Worm (Caenorhabditis elegans) whole organism, L2 larva: ENCODE measurements around the gene F09E5.11.

Experiments
- F13H6.1 ChIP-seq: sonication (generic microtip); optimal IDR thresholded peaks from 2 replicates; lab custom pipeline; 2016; ENCODE audit warnings: missing genetic modification characterization, missing compliant biosample characterization
- R02D3.7 ChIP-seq: fragments of 150-350 bp; optimal IDR thresholded peaks from 2 replicates; lab custom pipeline; 2014; ENCODE audit warnings: missing biosample characterization, missing genetic modification characterization
- ZK546.5 ChIP-seq: sonication (generic microtip); optimal IDR thresholded peaks from 2 replicates; lab custom pipeline; 2017; ENCODE audit warnings: missing biosample characterization, missing genetic modification characterization
- alr-1 ChIP-seq: fragments of 150-350 bp; optimal IDR thresholded peaks from 2 replicates; lab custom pipeline; 2014; ENCODE audit warnings: missing biosample characterization, missing genetic modification characterization
- aly-2 ChIP-seq: fragments of 150-350 bp; optimal IDR thresholded peaks from 2 replicates; lab custom pipeline; 2014; ENCODE audit warnings: missing biosample characterization, missing genetic modification characterization
- ama-1 ChIP-seq: fragments of 150-350 bp; optimal IDR thresholded peaks from 2 replicates; lab custom pipeline; 2018; ENCODE audit warnings: inconsistent platforms
- blmp-1 ChIP-seq: sonication (generic microtip); optimal IDR thresholded peaks from 2 replicates; lab custom pipeline; 2017; ENCODE audit warnings: missing genetic modification characterization, mild to moderate bottlenecking, missing compliant biosample characterization, antibody characterized with exemption, moderate library complexity; ENCODE audit not compliant: insufficient read depth
- ceh-16 ChIP-seq: fragments of 150-350 bp; optimal IDR thresholded peaks from 2 replicates; lab custom pipeline; 2014; ENCODE audit warnings: missing biosample characterization, missing genetic modification characterization
- ceh-82 ChIP-seq: fragments of 150-350 bp; optimal IDR thresholded peaks from 2 replicates; lab custom pipeline; 2014; ENCODE audit warnings: missing biosample characterization, missing genetic modification characterization
- crh-2 ChIP-seq: sonication (generic microtip); optimal IDR thresholded peaks from 2 replicates; lab custom pipeline; 2017; ENCODE audit warnings: missing biosample characterization, missing genetic modification characterization
- dmd-4 ChIP-seq: sonication (generic microtip); optimal IDR thresholded peaks from 2 replicates; lab custom pipeline; 2017; ENCODE audit warnings: missing biosample characterization, missing genetic modification characterization
- egl-27 ChIP-seq: sonication (generic microtip); optimal IDR thresholded peaks from 3 replicates; lab custom pipeline; 2017; ENCODE audit warnings: missing biosample characterization, missing genetic modification reagents, missing genetic modification characterization
- elt-1 ChIP-seq: fragments of 150-350 bp; optimal IDR thresholded peaks from 2 replicates; lab custom pipeline; 2014; ENCODE audit warnings: missing biosample characterization, missing genetic modification characterization
- elt-3 ChIP-seq: sonication (generic microtip); optimal IDR thresholded peaks from 2 replicates; lab custom pipeline; 2017; ENCODE audit warnings: missing biosample characterization, missing genetic modification characterization
- fos-1 ChIP-seq: fragments of 150-350 bp; optimal IDR thresholded peaks from 2 replicates; lab custom pipeline; 2014; ENCODE audit warnings: missing biosample characterization, missing genetic modification characterization
- gmeb-1 ChIP-seq: fragments of 150-350 bp; optimal IDR thresholded peaks from 2 replicates; lab custom pipeline; 2014; ENCODE audit warnings: missing biosample characterization, missing genetic modification characterization
- lin-11 ChIP-seq: fragments of 150-350 bp; sonication (generic microtip); optimal IDR thresholded peaks from 2 replicates; lab custom pipeline; 2014; ENCODE audit warnings: missing biosample characterization, missing genetic modification characterization, inconsistent platforms, mixed read lengths
- lin-13 ChIP-seq: fragments of 150-350 bp; optimal IDR thresholded peaks from 2 replicates; lab custom pipeline; 2014; ENCODE audit warnings: missing biosample characterization, missing genetic modification reagents, missing genetic modification characterization
- lin-39 ChIP-seq: fragments of 150-350 bp; optimal IDR thresholded peaks from 2 replicates; lab custom pipeline; 2014; ENCODE audit warnings: missing biosample characterization, missing genetic modification reagents, missing genetic modification characterization
- mab-5 ChIP-seq: fragments of 150-350 bp; optimal IDR thresholded peaks from 2 replicates; lab custom pipeline; 2014; ENCODE audit warnings: missing biosample characterization, missing genetic modification characterization
- mbf-1 ChIP-seq: sonication (generic microtip); optimal IDR thresholded peaks from 2 replicates; lab custom pipeline; 2017; ENCODE audit warnings: missing biosample characterization, missing genetic modification characterization
- mdl-1 ChIP-seq, 2 experiments: fragments of 150-350 bp in 1 of 2; sonication (generic microtip) in 1 of 2; optimal IDR thresholded peaks; 2 replicates each; lab custom pipeline; 2017; ENCODE audit warnings: missing biosample characterization in 2 of 2, missing genetic modification characterization in 2 of 2
- nhr-10 ChIP-seq: sonication (generic microtip); optimal IDR thresholded peaks from 2 replicates; lab custom pipeline; 2017; ENCODE audit warnings: missing biosample characterization, missing genetic modification characterization
- nhr-11 ChIP-seq: fragments of 150-350 bp; optimal IDR thresholded peaks from 2 replicates; lab custom pipeline; 2014; ENCODE audit warnings: missing biosample characterization, missing genetic modification characterization
- nhr-12 ChIP-seq: fragments of 150-350 bp; optimal IDR thresholded peaks from 2 replicates; lab custom pipeline; 2014; ENCODE audit warnings: missing biosample characterization, missing genetic modification characterization
- nhr-129 ChIP-seq: fragments of 150-350 bp; optimal IDR thresholded peaks from 2 replicates; lab custom pipeline; 2014; ENCODE audit warnings: missing biosample characterization, missing genetic modification characterization
- nhr-21 ChIP-seq: fragments of 150-350 bp; optimal IDR thresholded peaks from 2 replicates; lab custom pipeline; 2014; ENCODE audit warnings: missing biosample characterization, missing genetic modification characterization
- nhr-23 ChIP-seq: fragments of 150-350 bp; optimal IDR thresholded peaks from 2 replicates; lab custom pipeline; 2014; ENCODE audit warnings: missing biosample characterization, missing genetic modification reagents, missing genetic modification characterization
- nhr-237 ChIP-seq: fragments of 150-350 bp; optimal IDR thresholded peaks from 2 replicates; lab custom pipeline; 2014; ENCODE audit warnings: missing biosample characterization, missing genetic modification characterization
- nhr-25 ChIP-seq: fragments of 150-350 bp; sonication (generic microtip); optimal IDR thresholded peaks from 3 replicates; lab custom pipeline; 2014; ENCODE audit warnings: missing biosample characterization, missing genetic modification characterization
- nhr-6 ChIP-seq: fragments of 150-350 bp; optimal IDR thresholded peaks from 2 replicates; lab custom pipeline; 2014; ENCODE audit warnings: missing biosample characterization, missing genetic modification characterization
- nhr-77 ChIP-seq: fragments of 150-350 bp; optimal IDR thresholded peaks from 2 replicates; lab custom pipeline; 2014; ENCODE audit warnings: missing biosample characterization, missing genetic modification characterization
- peb-1 ChIP-seq: fragments of 150-350 bp; optimal IDR thresholded peaks from 2 replicates; lab custom pipeline; 2014; ENCODE audit warnings: missing biosample characterization, missing genetic modification characterization
- sem-4 ChIP-seq: fragments of 150-350 bp; optimal IDR thresholded peaks from 2 replicates; lab custom pipeline; 2014; ENCODE audit warnings: missing biosample characterization, missing genetic modification reagents, missing genetic modification characterization
- skn-1 ChIP-seq: sonication (generic microtip); optimal IDR thresholded peaks from 2 replicates; lab custom pipeline; 2017; ENCODE audit warnings: missing biosample characterization, missing genetic modification characterization
- sma-3 ChIP-seq: sonication (generic microtip); optimal IDR thresholded peaks from 2 replicates; lab custom pipeline; 2016; ENCODE audit warnings: missing genetic modification reagents, missing genetic modification characterization, missing compliant biosample characterization
- sma-9 ChIP-seq, 2 experiments: fragments of 150-350 bp in 1 of 2; sonication (generic microtip) in 1 of 2; optimal IDR thresholded peaks; 2 replicates each; lab custom pipeline; 2014 to 2016; ENCODE audit warnings: missing genetic modification characterization in 2 of 2, mild to moderate bottlenecking in 1 of 2, missing biosample characterization in 1 of 2, missing compliant biosample characterization in 1 of 2, missing genetic modification reagents in 1 of 2, moderate library complexity in 1 of 2
- snpc-4 ChIP-seq: fragments of 150-350 bp; optimal IDR thresholded peaks from 2 replicates; lab custom pipeline; 2014; ENCODE audit warnings: missing biosample characterization, missing genetic modification characterization
- unc-39 ChIP-seq: fragments of 150-350 bp; optimal IDR thresholded peaks from 2 replicates; lab custom pipeline; 2014; ENCODE audit warnings: missing biosample characterization, missing genetic modification characterization
- unc-55 ChIP-seq: fragments of 150-350 bp; sonication (generic microtip); optimal IDR thresholded peaks from 3 replicates; lab custom pipeline; 2014; ENCODE audit warnings: missing biosample characterization, missing genetic modification reagents, missing genetic modification characterization
- unc-62 ChIP-seq: fragments of 150-350 bp; optimal IDR thresholded peaks from 2 replicates; lab custom pipeline; 2014; ENCODE audit warnings: missing biosample characterization, missing genetic modification reagents, missing genetic modification characterization
- ztf-1 ChIP-seq: fragments of 200-800 bp; sonication (Bioruptor generic); conservative IDR thresholded peaks from 2 replicates; pipeline ENCODE4 v1.3.6; 2022; ENCODE audit warnings: missing genetic modification characterization, missing compliant biosample characterization
- ztf-4 ChIP-seq: fragments of 150-350 bp; optimal IDR thresholded peaks from 2 replicates; lab custom pipeline; 2014; ENCODE audit warnings: missing biosample characterization, missing genetic modification characterization

The F09E5.11 gene

ce11 chrII:5324653-5325052 is 33.3 kb downstream of the F09E5.11 start:
- TF ChIP-seq nhr-25 (peak; percentile 65), snpc-4 (no peak)

ce11 chrII:5323773-5324172 is 34.2 kb downstream of the F09E5.11 start:
- no peak for TF ChIP-seq nhr-6
- TF ChIP-seq skn-1 (tag; lab: Kevin White, UChicago), result no peak
- no peak for TF ChIP-seq unc-39 (tag; lab: Kevin White, UChicago)
- no peak for TF ChIP-seq ceh-82 (tag; lab: Kevin White, UChicago)
- no peak for TF ChIP-seq aly-2 (tag; lab: Kevin White, UChicago)
- TF ChIP-seq blmp-1 (tag; lab: Kevin White, UChicago), result no peak
- TF ChIP-seq gmeb-1 (tag; lab: Kevin White, UChicago), result peak; percentile 39
- peak; percentile 98 for TF ChIP-seq fos-1
- TF ChIP-seq lin-11 (tag; lab: Kevin White, UChicago), result no peak
- no peak for TF ChIP-seq nhr-25
- peak; percentile 62 for TF ChIP-seq F13H6.1 (tag; lab: Kevin White, UChicago)
- TF ChIP-seq nhr-77 (tag; lab: Kevin White, UChicago), result no peak
- TF ChIP-seq sma-9 (GFP tag; optimal IDR thresholded peaks at IDR 0.05; lab: Kevin White, UChicago), result peak; percentile 93
- TF ChIP-seq sma-9 (tag; optimal IDR thresholded peaks at IDR 0.05; lab: Kevin White, UChicago), result no peak
- TF ChIP-seq nhr-11 (tag; lab: Kevin White, UChicago), result no peak
- TF ChIP-seq snpc-4, result no peak
- TF ChIP-seq ama-1, result no peak
- no peak for TF ChIP-seq nhr-12 (tag; lab: Kevin White, UChicago)
- no peak for TF ChIP-seq mab-5 (tag; lab: Kevin White, UChicago)
- no peak for TF ChIP-seq sem-4 (tag; lab: Kevin White, UChicago)
- peak; percentile 20 for TF ChIP-seq sma-3 (GFP tag; lab: Kevin White, UChicago)
- TF ChIP-seq crh-2 (tag; lab: Kevin White, UChicago), result peak; percentile 40
- TF ChIP-seq egl-27 (tag; lab: Kevin White, UChicago), result no peak
- no peak for TF ChIP-seq nhr-129
- peak; percentile 14 for TF ChIP-seq nhr-21 (tag; lab: Kevin White, UChicago)

- TF ChIP-seq sma-9 (GFP tag; optimal IDR thresholded peaks at IDR 0.05; lab: Kevin White, UChicago) (peak; percentile 16), sma-9 (tag; optimal IDR thresholded peaks at IDR 0.05; lab: Kevin White, UChicago) (no peak), blmp-1 (tag; lab: Kevin White, UChicago) (peak; percentile 57), nhr-129 (peak; percentile 2), nhr-25 (peak; percentile 4), unc-55 (GFP tag; lab: Kevin White, UChicago) (no peak), ceh-82 (tag; lab: Kevin White, UChicago) (no peak)
These were observed 35.2 kb downstream of the F09E5.11 start, which contains the start of gene vhp-1 for ce11 chrII:5322732-5323326. Gene vhp-1 (plus strand): TSS chrII:5323276.

ce11 chrII:5321718-5322286 is 36.2 kb downstream of the F09E5.11 start:
- TF ChIP-seq lin-13 (GFP tag; lab: Kevin White, UChicago) (no peak), alr-1 (tag; lab: Kevin White, UChicago) (no peak), nhr-10 (tag; lab: Kevin White, UChicago) (no peak), elt-3 (tag; lab: Kevin White, UChicago) (no peak), blmp-1 (tag; lab: Kevin White, UChicago) (peak; percentile 81), ceh-16 (tag; lab: Kevin White, UChicago) (peak; percentile 50), ZK546.5 (no peak), unc-39 (tag; lab: Kevin White, UChicago) (no peak), snpc-4 (no peak), nhr-21 (tag; lab: Kevin White, UChicago) (peak; percentile 61), R02D3.7 (tag; lab: Kevin White, UChicago) (no peak), nhr-237 (tag; lab: Kevin White, UChicago) (no peak), nhr-77 (tag; lab: Kevin White, UChicago) (no peak), mab-5 (tag; lab: Kevin White, UChicago) (no peak), skn-1 (tag; lab: Kevin White, UChicago) (no peak), nhr-12 (tag; lab: Kevin White, UChicago) (no peak), ztf-4 (no peak), F13H6.1 (tag; lab: Kevin White, UChicago) (peak; percentile 86), fos-1 (peak; percentile 44), elt-1 (tag; lab: Kevin White, UChicago) (no peak), gmeb-1 (tag; lab: Kevin White, UChicago) (peak; percentile 57), nhr-11 (tag; lab: Kevin White, UChicago) (no peak), nhr-25 (peak; percentile 89), crh-2 (tag; lab: Kevin White, UChicago) (no peak), mbf-1 (tag; lab: Kevin White, UChicago) (no peak), unc-62 (GFP tag; lab: Kevin White, UChicago) (no peak), lin-39 (no peak), nhr-23 (tag; lab: Kevin White, UChicago) (no peak), dmd-4 (tag; lab: Kevin White, UChicago) (no peak), sma-9 (GFP tag; optimal IDR thresholded peaks at IDR 0.05; lab: Kevin White, UChicago) (peak; percentile 91), sma-9 (tag; optimal IDR thresholded peaks at IDR 0.05; lab: Kevin White, UChicago) (no peak), sma-3 (GFP tag; lab: Kevin White, UChicago) (peak; percentile 55), nhr-6 (no peak), mdl-1 (tag; optimal IDR thresholded peaks at IDR 0.05; lab: Kevin White, UChicago) (no peak), ztf-1 (GFP tag; lab: Robert Waterston, UW) (no peak), peb-1 (tag; lab: Kevin White, UChicago) (no peak), aly-2 (tag; lab: Kevin White, UChicago) (no peak)
